In genomic region chrX:14500422-14501058, ce11 we compare ENCODE assay signal across 1 worm cellular context.
TF ChIP-seq lines count a peak whose summit lies in the region.

No protein-coding gene starts in this region.

TF ChIP-seq in whole organism, L1 larva, 84 proteins besides CTCF, POLR2A, EP300 and RAD21 (continued from another document):
- TF ChIP-seq nhr-90 (tag; optimal IDR thresholded peaks at IDR 0.05; lab: Kevin White, UChicago; ENCODE audit: poor library complexity) (peak; percentile 54), tlp-1 (tag; optimal IDR thresholded peaks at IDR 0.05; lab: Kevin White, UChicago) (no peak), sox-4 (tag; optimal IDR thresholded peaks at IDR 0.05; lab: Kevin White, UChicago) (no peak), grh-1 (GFP tag; IDR thresholded peaks at IDR 0.05; lab: Robert Waterston, UW) (peak; percentile 96), lin-14 (GFP tag; optimal IDR thresholded peaks at IDR 0.05; lab: Kevin White, UChicago) (peak; percentile 70), ceh-63 (GFP tag; optimal IDR thresholded peaks at IDR 0.05; lab: Kevin White, UChicago) (no peak), F16B12.6 (tag; optimal IDR thresholded peaks at IDR 0.05; lab: Kevin White, UChicago) (no peak), unc-86 (tag; optimal IDR thresholded peaks at IDR 0.05; lab: Kevin White, UChicago) (no peak), nhr-19 (GFP tag; conservative IDR thresholded peaks at IDR 0.05; lab: Robert Waterston, UW) (peak; percentile 7; the same call in 1 of the 2 replicates), egl-13 (tag; optimal IDR thresholded peaks at IDR 0.05; lab: Kevin White, UChicago) (no peak), C16A3.4 (tag; optimal IDR thresholded peaks at IDR 0.05; lab: Kevin White, UChicago) (no peak), ztf-4 (tag; optimal IDR thresholded peaks at IDR 0.05; lab: Kevin White, UChicago) (no peak), nhr-76 (tag; optimal IDR thresholded peaks at IDR 0.05; lab: Kevin White, UChicago) (no peak), pax-3 (tag; optimal IDR thresholded peaks at IDR 0.05; lab: Kevin White, UChicago) (peak; percentile 23), Y116A8C.19 (tag; optimal IDR thresholded peaks at IDR 0.05; lab: Kevin White, UChicago; ENCODE audit: borderline replicate concordance) (no peak), lin-15B (tag; optimal IDR thresholded peaks at IDR 0.05; lab: Kevin White, UChicago) (no peak), fkh-10 (GFP tag; optimal IDR thresholded peaks at IDR 0.05; lab: Kevin White, UChicago) (no peak), elt-3 (tag; optimal IDR thresholded peaks at IDR 0.05; lab: Kevin White, UChicago) (peak in 4 of 6 experiments; percentile 8 to 39 (median 14)), unc-62 (GFP tag; optimal IDR thresholded peaks at IDR 0.05; lab: Kevin White, UChicago) (no peak), xbp-1 (tag; optimal IDR thresholded peaks at IDR 0.05; lab: Kevin White, UChicago) (no peak), nhr-20 (tag; optimal IDR thresholded peaks at IDR 0.05; lab: Kevin White, UChicago) (peak; percentile 72), fkh-4 (tag; optimal IDR thresholded peaks at IDR 0.05; lab: Kevin White, UChicago; ENCODE audit: borderline replicate concordance) (no peak), ceh-88 (GFP tag; IDR thresholded peaks at IDR 0.05; lab: Robert Waterston, UW) (no peak), pag-3 (tag; optimal IDR thresholded peaks at IDR 0.05; lab: Kevin White, UChicago; ENCODE audit: borderline replicate concordance, insufficient read depth) (no peak), ceh-90 (tag; optimal IDR thresholded peaks at IDR 0.05; lab: Kevin White, UChicago) (no peak), snpc-4 (tag; optimal IDR thresholded peaks at IDR 0.05; lab: Kevin White, UChicago) (no peak), nhr-71 (tag; optimal IDR thresholded peaks at IDR 0.05; lab: Kevin White, UChicago) (peak; percentile 69), isw-1 (GFP tag; IDR thresholded peaks at IDR 0.05; lab: Robert Waterston, UW) (no peak), egl-27 (tag; optimal IDR thresholded peaks at IDR 0.05; lab: Kevin White, UChicago) (no peak), ces-1 (GFP tag; optimal IDR thresholded peaks at IDR 0.05; lab: Kevin White, UChicago) (no peak), nhr-237 (tag; optimal IDR thresholded peaks at IDR 0.05; lab: Kevin White, UChicago) (no peak), blmp-1 (tag; optimal IDR thresholded peaks at IDR 0.05; lab: Kevin White, UChicago) (peak; percentile 76), nhr-85 (tag; lab: Kevin White, UChicago) (peak; percentile 98), C04F5.9 (tag; optimal IDR thresholded peaks at IDR 0.05; lab: Kevin White, UChicago) (no peak), tbx-2 (tag; optimal IDR thresholded peaks at IDR 0.05; lab: Kevin White, UChicago) (no peak)
